Worm (Caenorhabditis elegans): ENCODE measurements around the gene plk-3.

Gene plk-3

DNA sequence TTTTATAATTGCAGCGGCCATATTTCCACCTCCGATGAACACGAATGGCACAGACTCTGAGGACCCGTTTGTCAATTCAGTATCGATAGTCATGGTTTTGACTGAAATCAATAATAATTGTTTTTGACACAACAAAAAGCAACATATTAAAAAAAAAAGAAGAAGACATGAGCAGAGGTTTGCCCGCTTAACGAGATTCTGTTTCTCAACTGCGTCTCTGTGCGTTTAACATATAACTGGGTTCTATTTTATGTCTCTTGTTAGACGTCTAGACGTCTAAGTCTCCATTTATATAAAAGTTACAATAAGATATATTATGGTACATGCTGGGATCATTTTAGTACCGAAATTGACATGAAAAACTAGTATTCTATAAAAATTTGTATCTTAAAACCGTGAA lies 4.2 kb upstream of the plk-3 start, which contains the start of gene pycr-4:
Gene pycr-4, minus strand, starts transcription at position 101 of the 400 bp plus-strand sequence.
- TF ChIP-seq hlh-1 (tag; optimal IDR thresholded peaks at IDR 0.05) (no peak), nhr-12 (tag; optimal IDR thresholded peaks at IDR 0.05) (no peak), M03D4.4 (tag; optimal IDR thresholded peaks at IDR 0.05) (no peak), mls-2 (tag; optimal IDR thresholded peaks at IDR 0.05) (no peak), tbx-8 (GFP tag; optimal IDR thresholded peaks at IDR 0.05) (no peak)

- TF ChIP-seq mab-5 (tag; optimal IDR thresholded peaks at IDR 0.05) = no peak
- no peak for TF ChIP-seq unc-62 (GFP tag; optimal IDR thresholded peaks at IDR 0.05)
- TF ChIP-seq elt-1 (tag; optimal IDR thresholded peaks at IDR 0.05; ENCODE audit: borderline replicate concordance, insufficient read depth) = no peak
- TF ChIP-seq ceh-83 (GFP tag; optimal IDR thresholded peaks at IDR 0.05) = no peak
- no peak for TF ChIP-seq nhr-76 (tag; optimal IDR thresholded peaks at IDR 0.05)
- no peak for TF ChIP-seq mep-1 (tag; optimal IDR thresholded peaks at IDR 0.05)
- no peak for TF ChIP-seq unc-120 (tag; optimal IDR thresholded peaks at IDR 0.05; ENCODE audit: poor library complexity, severe bottlenecking)
- TF ChIP-seq cnd-1 (tag; optimal IDR thresholded peaks at IDR 0.05) = no peak
- TF ChIP-seq zip-8 (tag; optimal IDR thresholded peaks at IDR 0.05) = no peak
- TF ChIP-seq drap-1 (GFP tag; optimal IDR thresholded peaks at IDR 0.05) = no peak
- no peak for TF ChIP-seq lsy-2 (tag; optimal IDR thresholded peaks at IDR 0.05)
- no peak for TF ChIP-seq sem-2 (GFP tag; optimal IDR thresholded peaks at IDR 0.05)
- no peak for TF ChIP-seq nhr-12 (tag; optimal IDR thresholded peaks at IDR 0.05)
- no peak for TF ChIP-seq ceh-43 (GFP tag; optimal IDR thresholded peaks at IDR 0.05)
- TF ChIP-seq ceh-39 (tag; optimal IDR thresholded peaks at IDR 0.05) = no peak
- TF ChIP-seq snpc-4 (tag; optimal IDR thresholded peaks at IDR 0.05) = no peak
These were observed 1.8 kb upstream of the plk-3 start, which contains the start of gene slc-25A18.2 for ce11 chrIV:7474826-7475225. slc-25A18.2 (plus strand) TSS chrIV:7475041.

DNA sequence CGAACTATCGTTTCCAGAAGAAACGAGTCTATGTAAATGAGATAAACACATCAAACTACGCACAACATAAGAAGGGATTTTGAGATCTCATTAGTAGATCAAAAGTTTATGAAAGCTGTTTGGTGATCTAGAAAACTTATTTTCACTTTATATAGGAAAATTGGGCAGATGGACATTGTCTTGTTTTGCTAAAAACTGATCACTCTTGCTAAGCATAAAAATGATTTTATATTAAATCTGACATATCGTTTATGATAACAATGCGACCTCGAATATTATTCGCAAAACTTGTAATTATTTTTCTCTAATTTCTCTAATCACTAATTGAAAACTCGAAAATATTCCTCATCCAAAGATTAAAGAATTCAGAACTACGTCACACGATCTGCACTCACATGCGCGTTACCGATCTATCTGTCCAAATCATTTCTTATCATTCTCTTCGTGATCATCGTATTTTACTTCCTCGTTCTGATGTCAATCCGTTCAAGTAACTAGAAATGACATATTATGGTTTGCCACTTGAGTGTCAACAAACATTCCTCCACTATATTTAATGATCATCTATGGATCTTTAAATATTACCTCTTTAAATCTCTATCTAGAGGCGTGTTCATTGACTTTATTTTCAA lies 3.1 kb downstream of the plk-3 start, which contains the start of gene F55G1.7:
Gene F55G1.7, minus strand, starts transcription at position 51 of the 632 bp plus-strand sequence.
- TF ChIP-seq ztf-11 (tag; optimal IDR thresholded peaks at IDR 0.05) (no peak), mep-1 (tag; optimal IDR thresholded peaks at IDR 0.05) (no peak), cnd-1 (tag; optimal IDR thresholded peaks at IDR 0.05) (no peak), ces-1 (GFP tag; optimal IDR thresholded peaks at IDR 0.05) (no peak), unc-120 (tag; optimal IDR thresholded peaks at IDR 0.05; ENCODE audit: poor library complexity, severe bottlenecking) (no peak), tbx-8 (GFP tag; optimal IDR thresholded peaks at IDR 0.05) (no peak), elt-3 (tag; optimal IDR thresholded peaks at IDR 0.05) (no peak), mab-5 (tag; optimal IDR thresholded peaks at IDR 0.05) (no peak), nhr-2 (tag; optimal IDR thresholded peaks at IDR 0.05) (no peak), ceh-43 (GFP tag; optimal IDR thresholded peaks at IDR 0.05) (no peak), nhr-237 (tag; optimal IDR thresholded peaks at IDR 0.05) (no peak), lin-13 (tag; optimal IDR thresholded peaks at IDR 0.05) (no peak)

DNA sequence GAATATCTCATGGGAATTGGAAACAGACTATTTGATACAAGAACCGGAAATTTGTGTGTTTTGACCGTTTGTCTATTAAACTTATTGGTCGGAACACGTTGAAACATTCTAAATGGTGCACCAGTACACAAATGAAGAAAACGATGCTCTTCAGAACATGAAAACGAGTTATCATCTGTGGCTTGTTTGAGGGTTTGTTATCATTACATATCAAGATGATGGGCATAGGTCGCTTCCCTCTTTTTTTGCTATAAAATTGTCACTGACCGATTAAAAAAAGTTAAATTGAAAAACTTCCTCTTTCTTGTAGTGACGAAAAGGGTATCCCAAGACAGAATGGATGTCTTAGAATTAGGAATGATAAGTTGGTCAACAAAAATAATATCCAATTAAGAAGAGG lies 4.4 kb downstream of the plk-3 start:
- TF ChIP-seq unc-39 (tag; optimal IDR thresholded peaks at IDR 0.05) = no peak
- TF ChIP-seq lin-32 (GFP tag; optimal IDR thresholded peaks at IDR 0.05) = no peak
- no peak for TF ChIP-seq cnd-1 (tag; optimal IDR thresholded peaks at IDR 0.05)
- no peak for TF ChIP-seq mls-2 (tag; optimal IDR thresholded peaks at IDR 0.05)
- TF ChIP-seq ces-1 (GFP tag; optimal IDR thresholded peaks at IDR 0.05) = no peak

- TF ChIP-seq hlh-1 (tag; optimal IDR thresholded peaks at IDR 0.05) (no peak), lsy-2 (tag; optimal IDR thresholded peaks at IDR 0.05) (no peak), ham-2 (GFP tag; optimal IDR thresholded peaks at IDR 0.05) (no peak), lin-13 (tag; optimal IDR thresholded peaks at IDR 0.05) (no peak), zip-8 (tag; optimal IDR thresholded peaks at IDR 0.05) (no peak), lin-32 (GFP tag; optimal IDR thresholded peaks at IDR 0.05) (no peak), flh-1 (GFP tag; optimal IDR thresholded peaks at IDR 0.05) (no peak), tbx-8 (GFP tag; optimal IDR thresholded peaks at IDR 0.05) (no peak), mep-1 (tag; optimal IDR thresholded peaks at IDR 0.05) (no peak), nhr-237 (tag; optimal IDR thresholded peaks at IDR 0.05) (no peak), blmp-1 (tag; optimal IDR thresholded peaks at IDR 0.05) (no peak)
These were observed 5.8 kb downstream of the plk-3 start for ce11 chrIV:7467170-7467569.
